Worm (Caenorhabditis elegans) whole organism, L1 larva: Measurements from ENCODE around the gene F55A11.6.

ENCODE experiments used
- C04F5.9 ChIP-seq: sonication (generic microtip); optimal IDR thresholded peaks from 2 replicates; lab custom pipeline; 2016; ENCODE audit warnings: missing genetic modification characterization, missing compliant biosample characterization
- C16A3.4 ChIP-seq: fragments of 150-350 bp; optimal IDR thresholded peaks from 2 replicates; lab custom pipeline; 2014; ENCODE audit warnings: missing biosample characterization, missing genetic modification characterization
- C34B4.2 ChIP-seq: sonication (generic microtip); optimal IDR thresholded peaks from 2 replicates; lab custom pipeline; 2017; ENCODE audit warnings: mild to moderate bottlenecking, missing genetic modification characterization, missing compliant biosample characterization
- F16B12.6 ChIP-seq: fragments of 150-350 bp; optimal IDR thresholded peaks from 2 replicates; lab custom pipeline; 2014; ENCODE audit warnings: missing biosample characterization, missing genetic modification characterization
- alr-1 ChIP-seq: fragments of 200-800 bp; sonication (Bioruptor generic); optimal IDR thresholded peaks from 2 replicates; lab custom pipeline; 2018; ENCODE audit warnings: borderline replicate concordance, mild to moderate bottlenecking, missing genetic modification characterization, missing compliant biosample characterization
- blmp-1 ChIP-seq: fragments of 150-350 bp; optimal IDR thresholded peaks from 2 replicates; lab custom pipeline; 2014; ENCODE audit warnings: missing biosample characterization, missing genetic modification characterization
- ceh-82 ChIP-seq, 3 experiments: fragments of 150-350 bp in 1 of 3; sonication (generic microtip) in 2 of 3; optimal IDR thresholded peaks; 2 replicates each; lab custom pipeline; 2014 to 2017; ENCODE audit warnings: missing biosample characterization in 3 of 3, missing genetic modification characterization in 3 of 3
- dsc-1 ChIP-seq: sonication (generic microtip); optimal IDR thresholded peaks from 2 replicates; lab custom pipeline; 2016; ENCODE audit warnings: mild to moderate bottlenecking, missing genetic modification characterization, missing compliant biosample characterization
- efl-1 ChIP-seq, 4 experiments: fragments of 150-350 bp; optimal IDR thresholded peaks in 3 of 4; peaks in 1 of 4; 1 replicate in 1 of 4; 2 replicates in 3 of 4; lab custom pipeline; 2014; ENCODE audit warnings: missing biosample characterization in 2 of 4, missing genetic modification characterization in 2 of 4, missing genetic modification reagents in 2 of 4
- egl-27 ChIP-seq, 2 experiments: fragments of 150-350 bp in 1 of 2; sonication (generic microtip); optimal IDR thresholded peaks; 3 replicates each; lab custom pipeline; 2017 to 2018; ENCODE audit warnings: missing biosample characterization in 2 of 2, missing genetic modification characterization in 2 of 2, missing genetic modification reagents in 2 of 2
- elt-2 ChIP-seq: sonication (generic microtip); optimal IDR thresholded peaks from 2 replicates; lab custom pipeline; 2016; ENCODE audit warnings: missing genetic modification characterization, mild to moderate bottlenecking, inconsistent platforms, missing compliant biosample characterization, missing genetic modification reagents
- elt-3 ChIP-seq, 6 experiments: fragments of 150-350 bp in 1 of 6; sonication (generic microtip); optimal IDR thresholded peaks; 2 replicates each; lab custom pipeline; 2017 to 2018; ENCODE audit warnings: missing biosample characterization in 6 of 6, missing genetic modification characterization in 6 of 6, inconsistent platforms in 1 of 6
- ets-5 ChIP-seq: fragments of 200-800 bp; sonication (Bioruptor generic); IDR thresholded peaks from 2 replicates; pipeline ENCODE4 v1.3.6; 2022; ENCODE audit warnings: missing genetic modification characterization, missing compliant biosample characterization
- fkh-10 ChIP-seq: sonication (generic microtip); optimal IDR thresholded peaks from 2 replicates; lab custom pipeline; 2017; ENCODE audit warnings: missing biosample characterization, missing genetic modification reagents, missing genetic modification characterization
- fkh-8 ChIP-seq: sonication (generic microtip); optimal IDR thresholded peaks from 2 replicates; lab custom pipeline; 2016; ENCODE audit warnings: mild to moderate bottlenecking, missing genetic modification characterization, missing compliant biosample characterization
- grh-1 ChIP-seq: fragments of 200-800 bp; sonication (Bioruptor generic); IDR thresholded peaks from 2 replicates; pipeline ENCODE4 v1.3.6; 2022; ENCODE audit warnings: missing genetic modification reagents, missing genetic modification characterization, missing compliant biosample characterization
- irx-1 ChIP-seq: sonication (generic microtip); optimal IDR thresholded peaks from 2 replicates; lab custom pipeline; 2016; ENCODE audit warnings: missing genetic modification characterization, missing compliant biosample characterization
- isw-1 ChIP-seq: fragments of 200-800 bp; sonication (Bioruptor generic); IDR thresholded peaks from 2 replicates; pipeline ENCODE4 v1.3.6; 2022; ENCODE audit warnings: missing genetic modification characterization, missing compliant biosample characterization
- jun-1 ChIP-seq: fragments of 150-350 bp; optimal IDR thresholded peaks from 2 replicates; lab custom pipeline; 2014; ENCODE audit warnings: missing biosample characterization, missing genetic modification reagents, missing genetic modification characterization
- lin-14 ChIP-seq: fragments of 200-800 bp; sonication (Bioruptor generic); optimal IDR thresholded peaks from 2 replicates; lab custom pipeline; 2018; ENCODE audit warnings: mild to moderate bottlenecking, missing genetic modification characterization, moderate library complexity, missing compliant biosample characterization
- lin-15B ChIP-seq: fragments of 150-350 bp; sonication (generic microtip); optimal IDR thresholded peaks from 3 replicates; lab custom pipeline; 2014; ENCODE audit warnings: missing biosample characterization, missing genetic modification characterization
- lin-39 ChIP-seq: fragments of 150-350 bp; optimal IDR thresholded peaks from 2 replicates; lab custom pipeline; 2014; ENCODE audit warnings: missing biosample characterization, missing genetic modification reagents, missing genetic modification characterization
- lir-3 ChIP-seq: sonication (generic microtip); optimal IDR thresholded peaks from 2 replicates; lab custom pipeline; 2016; ENCODE audit warnings: mild to moderate bottlenecking, missing genetic modification characterization, moderate library complexity, missing compliant biosample characterization; ENCODE audit not compliant: poor library complexity
- lsy-2 ChIP-seq, 2 experiments: fragments of 150-350 bp; optimal IDR thresholded peaks; 2 replicates each; lab custom pipeline; 2014; ENCODE audit warnings: missing biosample characterization in 2 of 2, missing genetic modification characterization in 2 of 2
- mdl-1 ChIP-seq, 2 experiments: fragments of 150-350 bp; optimal IDR thresholded peaks; 2 replicates each; lab custom pipeline; 2014 to 2017; ENCODE audit warnings: missing biosample characterization in 2 of 2, missing genetic modification characterization in 2 of 2, inconsistent platforms in 1 of 2
- nhr-19 ChIP-seq: fragments of 200-800 bp; sonication (Bioruptor generic); conservative IDR thresholded peaks from 2 replicates; pipeline ENCODE4 v1.3.6; 2022; ENCODE audit warnings: missing genetic modification characterization, missing compliant biosample characterization
- nhr-20 ChIP-seq: sonication (generic microtip); optimal IDR thresholded peaks from 2 replicates; lab custom pipeline; 2016; ENCODE audit warnings: mild to moderate bottlenecking, missing genetic modification characterization, missing compliant biosample characterization
- nhr-28 ChIP-seq: fragments of 150-350 bp; optimal IDR thresholded peaks from 2 replicates; lab custom pipeline; 2014; ENCODE audit warnings: missing biosample characterization, missing genetic modification characterization
- nhr-71 ChIP-seq: sonication (generic microtip); optimal IDR thresholded peaks from 2 replicates; lab custom pipeline; 2016; ENCODE audit warnings: mild to moderate bottlenecking, missing genetic modification characterization, moderate library complexity, missing compliant biosample characterization
- nhr-76 ChIP-seq: sonication (generic microtip); optimal IDR thresholded peaks from 2 replicates; lab custom pipeline; 2017; ENCODE audit warnings: missing biosample characterization, missing genetic modification characterization
- nhr-77 ChIP-seq: fragments of 150-350 bp; optimal IDR thresholded peaks from 2 replicates; lab custom pipeline; 2014; ENCODE audit warnings: missing biosample characterization, missing genetic modification characterization
- nhr-85 ChIP-seq: sonication (generic microtip); peaks from one replicate; lab custom pipeline; 2016; ENCODE audit warnings: missing genetic modification characterization, inconsistent platforms, missing compliant biosample characterization
- nhr-90 ChIP-seq: sonication (generic microtip); optimal IDR thresholded peaks from 2 replicates; lab custom pipeline; 2016; ENCODE audit warnings: mild to moderate bottlenecking, missing genetic modification characterization, missing compliant biosample characterization; ENCODE audit not compliant: poor library complexity
- pag-3 ChIP-seq: sonication (generic microtip); optimal IDR thresholded peaks from 2 replicates; lab custom pipeline; 2017; ENCODE audit warnings: missing genetic modification characterization, mild to moderate bottlenecking, missing compliant biosample characterization, antibody characterized with exemption, borderline replicate concordance; ENCODE audit not compliant: insufficient read depth
- pqm-1 ChIP-seq: sonication (generic microtip); optimal IDR thresholded peaks from 3 replicates; lab custom pipeline; 2017; ENCODE audit warnings: missing biosample characterization, missing genetic modification characterization
- snpc-4 ChIP-seq: fragments of 150-350 bp; optimal IDR thresholded peaks from 2 replicates; lab custom pipeline; 2014; ENCODE audit warnings: missing biosample characterization, missing genetic modification characterization
- snu-23 ChIP-seq: sonication (generic microtip); optimal IDR thresholded peaks from 2 replicates; lab custom pipeline; 2016; ENCODE audit warnings: missing genetic modification characterization, missing compliant biosample characterization
- sptf-1 ChIP-seq: fragments of 150-350 bp; optimal IDR thresholded peaks from 2 replicates; lab custom pipeline; 2014; ENCODE audit warnings: missing biosample characterization, missing genetic modification characterization
- sup-37 ChIP-seq: fragments of 200-800 bp; sonication (Bioruptor generic); optimal IDR thresholded peaks from 2 replicates; lab custom pipeline; 2018; ENCODE audit warnings: mild to moderate bottlenecking, missing genetic modification characterization, missing compliant biosample characterization
- tbx-2 ChIP-seq: sonication (generic microtip); optimal IDR thresholded peaks from 2 replicates; lab custom pipeline; 2016; ENCODE audit warnings: missing genetic modification characterization, missing compliant biosample characterization
- tlp-1 ChIP-seq: fragments of 150-350 bp; optimal IDR thresholded peaks from 2 replicates; lab custom pipeline; 2014; ENCODE audit warnings: missing biosample characterization, missing genetic modification characterization
- unc-62 ChIP-seq: fragments of 150-350 bp; optimal IDR thresholded peaks from 2 replicates; lab custom pipeline; 2014; ENCODE audit warnings: missing biosample characterization, missing genetic modification reagents, missing genetic modification characterization

F55A11.6 gene

ce11 chrV:11787742-11788238, 11.2 kb downstream of the F55A11.6 start, which contains the start of gene F55A11.8:
Gene F55A11.8 (plus strand): TSS chrV:11788188.
- TF ChIP-seq nhr-85 (tag; lab: Kevin White, UChicago) = peak; percentile 23
- TF ChIP-seq elt-2 (tag; lab: Kevin White, UChicago) = no peak

DNA sequence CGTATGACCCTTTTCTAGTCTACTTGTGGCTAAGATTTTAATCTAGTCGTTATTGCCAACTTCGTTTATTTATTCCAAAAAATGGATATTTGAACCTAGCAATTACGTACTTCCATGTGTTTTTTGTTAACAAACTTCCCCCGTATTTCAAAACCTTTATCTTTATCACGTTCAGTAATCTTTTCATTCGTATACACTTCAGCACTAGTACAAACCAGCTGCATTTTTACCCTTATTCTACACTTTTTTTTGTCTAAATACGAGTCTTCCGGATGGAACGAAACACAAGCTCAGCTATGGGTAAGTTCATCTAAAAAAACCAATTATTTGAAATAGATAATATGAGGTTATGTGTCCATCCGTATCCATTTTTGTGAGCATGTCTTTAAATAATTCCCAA, 12.8 kb downstream of the F55A11.6 start, which contains the start of gene D2023.1:
Gene D2023.1 (plus strand): TSS at position 77 of the 400 bp plus-strand sequence.
- TF ChIP-seq C04F5.9 (tag; lab: Kevin White, UChicago) = no peak
- no peak for TF ChIP-seq nhr-85 (tag; lab: Kevin White, UChicago)
- no peak for TF ChIP-seq nhr-19 (GFP tag; lab: Robert Waterston, UW)
- no peak for TF ChIP-seq nhr-77 (tag; lab: Kevin White, UChicago)
- no peak for TF ChIP-seq grh-1 (GFP tag; lab: Robert Waterston, UW)
- TF ChIP-seq C16A3.4 (tag; lab: Kevin White, UChicago) = no peak
- no peak for TF ChIP-seq lir-3 (tag; lab: Kevin White, UChicago)
- TF ChIP-seq F16B12.6 (tag; lab: Kevin White, UChicago) = no peak
- no peak for TF ChIP-seq nhr-28 (tag; lab: Kevin White, UChicago)
- no peak for TF ChIP-seq egl-27 (tag; optimal IDR thresholded peaks at IDR 0.05; lab: Kevin White, UChicago)
- TF ChIP-seq lin-14 (GFP tag; lab: Kevin White, UChicago) = no peak
- TF ChIP-seq nhr-71 (tag; lab: Kevin White, UChicago) = no peak
- no peak for TF ChIP-seq pqm-1 (tag; lab: Kevin White, UChicago)
- TF ChIP-seq ets-5 (GFP tag; lab: Robert Waterston, UW) = no peak
- TF ChIP-seq alr-1 = no peak
- TF ChIP-seq tbx-2 (tag; lab: Kevin White, UChicago) = no peak
- no peak for TF ChIP-seq lin-15B (tag; lab: Kevin White, UChicago)
- TF ChIP-seq efl-1 (optimal IDR thresholded peaks at IDR 0.05; lab: Kevin White, UChicago) = no peak
- no peak for TF ChIP-seq efl-1 (GFP tag; optimal IDR thresholded peaks at IDR 0.05 in 1 of 2; lab: Kevin White, UChicago)

ce11 chrV:11794172-11794571, 17.5 kb downstream of the F55A11.6 start:
- no peak for TF ChIP-seq nhr-76 (tag; lab: Kevin White, UChicago)
- no peak for TF ChIP-seq pqm-1 (tag; lab: Kevin White, UChicago)
- TF ChIP-seq jun-1 (tag; lab: Kevin White, UChicago) = no peak
- no peak for TF ChIP-seq ceh-82 (tag; optimal IDR thresholded peaks at IDR 0.05; lab: Kevin White, UChicago)
- TF ChIP-seq irx-1 (tag; lab: Kevin White, UChicago) = no peak
- no peak for TF ChIP-seq nhr-20 (tag; lab: Kevin White, UChicago)
- TF ChIP-seq lin-39 = no peak
- TF ChIP-seq isw-1 (GFP tag; lab: Robert Waterston, UW) = no peak
- no peak for TF ChIP-seq fkh-10 (GFP tag; lab: Kevin White, UChicago)

DNA sequence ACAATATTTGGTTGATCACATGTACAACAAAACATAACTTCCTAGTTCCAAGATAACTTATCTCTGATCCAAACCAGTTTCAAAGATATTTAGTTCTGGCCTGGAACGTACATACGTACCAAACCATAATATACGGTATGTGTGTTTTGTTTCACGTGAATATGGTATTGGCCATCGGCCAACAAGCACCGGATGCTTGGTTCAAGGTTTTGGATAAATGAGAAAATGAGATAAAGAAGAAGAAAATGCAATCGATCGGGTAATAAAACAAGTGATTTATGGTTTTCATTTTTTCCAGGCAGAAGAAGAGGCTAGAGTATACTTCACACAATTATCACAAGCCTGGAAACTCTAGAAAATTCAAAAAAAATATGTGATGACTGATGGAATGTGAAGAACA, 18.7 kb downstream of the F55A11.6 start:
- TF ChIP-seq C16A3.4 (tag; lab: Kevin White, UChicago) (peak; percentile 4), fkh-8 (tag; lab: Kevin White, UChicago) (no peak), grh-1 (GFP tag; lab: Robert Waterston, UW) (peak; percentile 64), nhr-90 (tag; lab: Kevin White, UChicago) (peak; percentile 43), unc-62 (GFP tag; lab: Kevin White, UChicago) (no peak), nhr-20 (tag; lab: Kevin White, UChicago) (peak; percentile 76), isw-1 (GFP tag; lab: Robert Waterston, UW) (no peak), lin-14 (GFP tag; lab: Kevin White, UChicago) (peak; percentile 51), C34B4.2 (tag; lab: Kevin White, UChicago) (no peak), nhr-19 (GFP tag; lab: Robert Waterston, UW) (peak; percentile 38), elt-3 (tag; optimal IDR thresholded peaks at IDR 0.05; lab: Kevin White, UChicago) (peak in 2 of 6 experiments; percentile 75 to 87), tlp-1 (no peak), mdl-1 (tag; optimal IDR thresholded peaks at IDR 0.05; lab: Kevin White, UChicago) (peak in 1 of 2 experiments; percentile 29), nhr-71 (tag; lab: Kevin White, UChicago) (peak; percentile 68), snpc-4 (tag; lab: Kevin White, UChicago) (no peak), dsc-1 (tag; lab: Kevin White, UChicago) (no peak), sptf-1 (no peak), blmp-1 (tag; lab: Kevin White, UChicago) (peak; percentile 73), sup-37 (GFP tag; lab: Kevin White, UChicago) (no peak), efl-1 (optimal IDR thresholded peaks at IDR 0.05; lab: Kevin White, UChicago) (no peak), efl-1 (GFP tag; optimal IDR thresholded peaks at IDR 0.05 in 1 of 2; lab: Kevin White, UChicago) (no peak), pag-3 (no peak), snu-23 (peak; percentile 32), tbx-2 (tag; lab: Kevin White, UChicago) (peak; percentile 13), lsy-2 (tag; optimal IDR thresholded peaks at IDR 0.05; lab: Kevin White, UChicago) (peak in 1 of 2 experiments; percentile 11), nhr-85 (tag; lab: Kevin White, UChicago) (peak; percentile 89)
